Worm (Caenorhabditis elegans): ENCODE data around the gene ZK809.1.
A peak's percentile ranks its signal among the peaks of the same experiment; 100 is the strongest.

Gene ZK809.1

DNA sequence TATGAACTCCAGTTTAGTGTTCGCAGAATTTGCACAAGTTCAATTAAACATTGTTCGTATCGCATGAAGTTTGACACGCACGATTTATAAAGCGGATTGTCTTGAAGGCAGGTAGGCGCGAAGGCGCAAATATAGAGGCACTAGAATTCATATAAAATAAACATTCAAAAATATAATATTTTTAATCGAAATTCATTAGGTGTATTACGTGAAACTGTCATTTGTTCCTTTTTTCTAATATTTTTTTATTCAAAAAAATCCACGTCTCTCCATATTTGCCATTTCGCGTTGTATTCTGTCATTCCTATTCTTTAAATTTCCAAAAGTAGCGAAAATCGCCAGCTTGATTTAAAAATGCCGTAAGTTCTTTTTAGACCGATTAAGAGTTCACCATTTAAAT lies at the start of gene ZK809.1:
ZK809.1 (plus strand) TSS at position 301 of the 400 bp plus-strand sequence.
- no peak for TF ChIP-seq fos-1 (tag; optimal IDR thresholded peaks at IDR 0.05)
- no peak for TF ChIP-seq zip-4 (GFP tag; optimal IDR thresholded peaks at IDR 0.05)
- TF ChIP-seq nhr-20 (tag; optimal IDR thresholded peaks at IDR 0.05) = no peak
- no peak for TF ChIP-seq sox-4 (tag; optimal IDR thresholded peaks at IDR 0.05)
- no peak for TF ChIP-seq tbx-2 (tag; optimal IDR thresholded peaks at IDR 0.05)
- no peak for TF ChIP-seq nhr-28 (tag; optimal IDR thresholded peaks at IDR 0.05)
- TF ChIP-seq unc-30 (tag; optimal IDR thresholded peaks at IDR 0.05) = no peak
- TF ChIP-seq dsc-1 (tag; optimal IDR thresholded peaks at IDR 0.05) = no peak
- no peak for TF ChIP-seq snu-23 (GFP tag; optimal IDR thresholded peaks at IDR 0.05)
- TF ChIP-seq efl-1 (optimal IDR thresholded peaks at IDR 0.05) = no peak
- no peak for TF ChIP-seq efl-1 (GFP tag; optimal IDR thresholded peaks at IDR 0.05 in 1 of 2)
- no peak for TF ChIP-seq egl-13 (tag; optimal IDR thresholded peaks at IDR 0.05)
- no peak for TF ChIP-seq nhr-76 (tag; optimal IDR thresholded peaks at IDR 0.05)
- no peak for TF ChIP-seq mab-9 (GFP tag; IDR thresholded peaks at IDR 0.05)
- no peak for TF ChIP-seq snpc-4 (tag; optimal IDR thresholded peaks at IDR 0.05)
- TF ChIP-seq alr-1 (tag; optimal IDR thresholded peaks at IDR 0.05; ENCODE audit: borderline replicate concordance) = no peak
- TF ChIP-seq nhr-12 (tag; optimal IDR thresholded peaks at IDR 0.05) = no peak
- TF ChIP-seq nhr-77 (tag; optimal IDR thresholded peaks at IDR 0.05) = no peak
- no peak for TF ChIP-seq nhr-90 (tag; optimal IDR thresholded peaks at IDR 0.05; ENCODE audit: poor library complexity)

DNA sequence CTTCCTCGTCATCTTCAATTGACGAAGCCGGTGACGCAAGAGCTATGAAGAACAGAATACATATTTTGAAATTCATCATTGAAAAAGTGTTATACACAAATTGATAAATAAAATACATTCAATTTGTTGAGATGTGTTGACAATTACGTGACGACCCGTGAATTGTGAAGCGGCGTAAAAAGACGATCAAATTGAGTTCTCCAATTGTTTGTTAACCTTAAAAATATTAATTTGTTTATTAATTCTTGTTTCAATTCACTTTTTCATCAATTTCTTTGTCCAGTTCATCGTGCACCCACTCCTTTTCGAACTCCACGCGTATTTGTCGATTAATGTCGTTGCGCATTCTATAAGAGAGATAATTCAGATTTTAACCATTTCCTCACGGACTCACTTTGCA lies 49.7 kb upstream of the ZK809.1 start, which contains the start of gene spe-36:
spe-36 (minus strand) TSS at position 101 of the 400 bp plus-strand sequence.
- TF ChIP-seq blmp-1 (tag; optimal IDR thresholded peaks at IDR 0.05) (no peak), egl-13 (tag; optimal IDR thresholded peaks at IDR 0.05) (no peak), nhr-84 (tag; optimal IDR thresholded peaks at IDR 0.05) (no peak), grh-1 (GFP tag; IDR thresholded peaks at IDR 0.05) (no peak), ztf-4 (tag; optimal IDR thresholded peaks at IDR 0.05) (no peak), nhr-47 (tag; optimal IDR thresholded peaks at IDR 0.05) (no peak), lsy-2 (tag; optimal IDR thresholded peaks at IDR 0.05) (no peak), snu-23 (GFP tag; optimal IDR thresholded peaks at IDR 0.05) (no peak), mdl-1 (tag; optimal IDR thresholded peaks at IDR 0.05) (no peak), tlp-1 (tag; optimal IDR thresholded peaks at IDR 0.05) (no peak), nhr-90 (tag; optimal IDR thresholded peaks at IDR 0.05; ENCODE audit: poor library complexity) (no peak), nhr-71 (tag; optimal IDR thresholded peaks at IDR 0.05) (no peak), C04F5.9 (tag; optimal IDR thresholded peaks at IDR 0.05) (no peak), xbp-1 (tag; optimal IDR thresholded peaks at IDR 0.05) (no peak), dsc-1 (tag; optimal IDR thresholded peaks at IDR 0.05) (no peak), sox-4 (tag; optimal IDR thresholded peaks at IDR 0.05) (no peak), ceh-82 (tag; optimal IDR thresholded peaks at IDR 0.05) (no peak), zag-1 (tag; optimal IDR thresholded peaks at IDR 0.05) (no peak)

DNA sequence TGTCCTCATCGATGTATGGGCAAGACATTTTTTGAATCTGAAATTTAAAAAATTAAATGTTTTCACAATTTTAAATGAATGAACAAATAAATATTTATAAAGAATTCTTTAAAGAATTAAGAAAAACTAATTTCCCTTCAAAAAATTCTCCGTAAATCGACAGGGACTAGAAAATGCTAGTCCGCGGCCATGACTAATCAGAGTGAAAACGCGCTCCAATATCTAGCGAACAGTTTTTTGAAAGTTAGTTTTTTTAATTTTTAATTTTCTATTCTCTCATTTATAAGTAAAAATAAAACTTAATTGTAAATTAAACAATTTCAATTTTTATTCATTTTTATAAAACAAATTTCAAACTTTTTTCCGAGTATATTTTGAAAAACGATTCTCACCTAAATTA lies 49.1 kb upstream of the ZK809.1 start:
- TF ChIP-seq skn-1 (tag; optimal IDR thresholded peaks at IDR 0.05) (peak; percentile 71), fkh-4 (tag; optimal IDR thresholded peaks at IDR 0.05; ENCODE audit: borderline replicate concordance) (peak; percentile 37), lin-14 (GFP tag; optimal IDR thresholded peaks at IDR 0.05) (peak; percentile 69), nhr-85 (tag) (no peak), ceh-88 (GFP tag; IDR thresholded peaks at IDR 0.05) (peak; percentile 33; the same call in 1 of the 2 replicates), grh-1 (GFP tag; IDR thresholded peaks at IDR 0.05) (no peak), hpl-2 (GFP tag; optimal IDR thresholded peaks at IDR 0.05) (no peak), ceh-90 (tag; optimal IDR thresholded peaks at IDR 0.05) (peak; percentile 89), elt-3 (tag; optimal IDR thresholded peaks at IDR 0.05) (peak in 1 of 6 experiments; percentile 48), C04F5.9 (tag; optimal IDR thresholded peaks at IDR 0.05) (peak; percentile 44), irx-1 (tag; optimal IDR thresholded peaks at IDR 0.05) (peak; percentile 75), isw-1 (GFP tag; IDR thresholded peaks at IDR 0.05) (peak; percentile 31; the same call in 1 of the 2 replicates), nhr-47 (tag; optimal IDR thresholded peaks at IDR 0.05) (peak; percentile 63), zag-1 (tag; optimal IDR thresholded peaks at IDR 0.05) (no peak), nhr-11 (tag; optimal IDR thresholded peaks at IDR 0.05) (peak; percentile 14), sup-37 (GFP tag; optimal IDR thresholded peaks at IDR 0.05) (no peak), aly-2 (tag; optimal IDR thresholded peaks at IDR 0.05) (no peak), unc-130 (tag; optimal IDR thresholded peaks at IDR 0.05) (no peak), nhr-19 (GFP tag; conservative IDR thresholded peaks at IDR 0.05) (no peak; the same call in 1 of the 2 replicates), lsy-2 (tag; optimal IDR thresholded peaks at IDR 0.05) (peak; percentile 60 to 69), lin-35 (GFP tag; optimal IDR thresholded peaks at IDR 0.05) (peak; percentile 28 to 60), efl-1 (optimal IDR thresholded peaks at IDR 0.05) (peak; percentile 19 to 43), efl-1 (GFP tag; optimal IDR thresholded peaks at IDR 0.05 in 1 of 2) (peak; percentile 46 to 83), efl-3 (GFP tag; optimal IDR thresholded peaks at IDR 0.05) (no peak), mep-1 (tag; optimal IDR thresholded peaks at IDR 0.05) (peak; percentile 70), unc-86 (tag; optimal IDR thresholded peaks at IDR 0.05) (no peak), nhr-71 (tag; optimal IDR thresholded peaks at IDR 0.05) (peak; percentile 66)

Data from whole organism, L1 larva.